Worm (Caenorhabditis elegans): ENCODE data around the gene srx-19.

Gene srx-19

DNA sequence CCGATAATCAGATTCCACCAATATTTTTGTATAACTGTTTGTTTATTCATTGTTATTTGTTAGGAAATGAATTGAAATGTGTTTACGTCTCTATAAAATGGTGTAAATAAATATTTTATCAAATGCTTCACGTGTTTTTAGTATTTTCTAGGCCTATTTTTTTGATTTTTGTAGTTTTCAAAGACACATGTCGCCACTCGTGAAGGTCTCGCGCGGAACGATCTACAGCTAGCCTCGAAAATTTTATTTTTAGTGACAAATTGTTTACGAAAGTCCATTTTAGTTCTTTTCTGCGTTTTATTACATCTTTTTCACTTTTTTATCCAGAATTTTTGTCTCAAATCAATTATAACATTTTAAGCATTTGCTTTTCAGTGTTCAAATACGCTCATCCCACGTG is 30.5 kb downstream of the srx-19 start, which contains the start of gene T22D1.5:
T22D1.5 (plus strand) TSS at position 376 of the 400 bp plus-strand sequence.
- no peak for TF ChIP-seq fkh-6 (tag; optimal IDR thresholded peaks at IDR 0.05)
- no peak for TF ChIP-seq lin-11 (tag; optimal IDR thresholded peaks at IDR 0.05)
- no peak for TF ChIP-seq mec-3 (tag; optimal IDR thresholded peaks at IDR 0.05; ENCODE audit: borderline replicate concordance)
- TF ChIP-seq hlh-6 (tag; optimal IDR thresholded peaks at IDR 0.05): no peak
- no peak for TF ChIP-seq hlh-30 (tag; optimal IDR thresholded peaks at IDR 0.05; ENCODE audit: insufficient read depth)
- no peak for TF ChIP-seq hlh-15 (tag; optimal IDR thresholded peaks at IDR 0.05)
- TF ChIP-seq hlh-13 (GFP tag; optimal IDR thresholded peaks at IDR 0.05): no peak
- TF ChIP-seq pha-2 (tag; optimal IDR thresholded peaks at IDR 0.05): no peak
- TF ChIP-seq hlh-8 (tag; optimal IDR thresholded peaks at IDR 0.05): no peak
- TF ChIP-seq lim-6 (tag; optimal IDR thresholded peaks at IDR 0.05): no peak
- TF ChIP-seq fkh-10 (GFP tag; optimal IDR thresholded peaks at IDR 0.05): no peak
- TF ChIP-seq ceh-19 (GFP tag; optimal IDR thresholded peaks at IDR 0.05): no peak

ce11 chrIV:6904606-6905005 is 31.5 kb downstream of the srx-19 start:
- TF ChIP-seq unc-3 (GFP tag; conservative IDR thresholded peaks at IDR 0.05) (no peak), unc-3 (tag; optimal IDR thresholded peaks at IDR 0.05) (no peak), ama-1 (optimal IDR thresholded peaks at IDR 0.05) (no peak), hlh-8 (tag; optimal IDR thresholded peaks at IDR 0.05) (no peak), fkh-10 (GFP tag; optimal IDR thresholded peaks at IDR 0.05) (no peak), eyg-1 (tag; optimal IDR thresholded peaks at IDR 0.05) (no peak), ceh-14 (tag; optimal IDR thresholded peaks at IDR 0.05) (no peak), mec-3 (tag; optimal IDR thresholded peaks at IDR 0.05; ENCODE audit: borderline replicate concordance) (no peak)

DNA sequence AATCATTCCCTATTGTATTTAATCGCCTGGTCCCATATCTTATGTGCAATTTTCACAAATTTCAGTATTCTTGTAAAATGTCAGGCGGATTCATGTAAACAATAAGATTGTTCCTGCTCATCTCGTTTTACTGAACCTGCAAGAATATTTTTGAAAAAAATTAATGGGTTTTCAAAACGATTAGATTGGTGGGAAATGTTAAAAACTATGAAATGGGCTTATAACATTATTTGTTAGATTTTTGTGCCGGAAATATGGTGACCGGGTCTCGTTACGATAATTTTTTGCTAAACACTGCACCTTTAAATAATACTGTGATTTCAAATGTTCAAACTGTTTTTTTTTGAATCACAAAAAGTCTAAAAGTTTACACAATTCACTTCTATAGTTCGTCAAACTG is 32.4 kb downstream of the srx-19 start:
- no peak for TF ChIP-seq ceh-14 (tag; optimal IDR thresholded peaks at IDR 0.05)
- no peak for TF ChIP-seq hlh-8 (tag; optimal IDR thresholded peaks at IDR 0.05)
- no peak for TF ChIP-seq C08G9.2 (tag; optimal IDR thresholded peaks at IDR 0.05)
- no peak for TF ChIP-seq unc-55 (GFP tag; optimal IDR thresholded peaks at IDR 0.05)
- no peak for TF ChIP-seq ttx-3 (tag; optimal IDR thresholded peaks at IDR 0.05)
- TF ChIP-seq nhr-232 (tag; optimal IDR thresholded peaks at IDR 0.05): no peak

DNA sequence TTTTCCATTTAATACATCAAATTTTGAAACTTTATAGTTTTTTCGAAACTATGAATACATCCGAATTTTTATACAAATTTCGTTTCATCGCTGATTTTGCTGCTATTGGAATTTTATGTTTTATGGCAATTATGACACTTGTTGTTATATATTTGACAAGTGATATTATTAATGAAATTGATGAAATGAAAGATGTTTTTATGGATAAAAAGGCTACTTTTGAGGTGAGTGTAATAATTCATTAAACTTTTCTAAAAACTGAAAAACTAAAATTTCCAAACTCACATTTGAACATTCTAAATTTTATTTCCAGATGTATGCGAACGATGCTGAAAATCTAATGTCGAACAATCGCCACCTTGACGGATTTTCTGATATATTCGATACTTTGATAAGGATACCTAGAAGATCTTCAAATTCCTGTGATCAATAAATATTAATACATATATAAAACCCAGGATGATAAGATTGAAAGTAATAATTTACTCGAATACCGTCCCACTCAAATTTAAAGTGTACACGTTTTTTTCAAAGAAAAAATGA is 33.0 kb downstream of the srx-19 start, which contains the start of the genes T22D1.17 and T22D1.8:
T22D1.17 (plus strand) TSS at position 51 of the 543 bp plus-strand sequence.
T22D1.8 (minus strand) TSS at position 402 of the 543 bp plus-strand sequence.
- TF ChIP-seq ceh-24 (tag; optimal IDR thresholded peaks at IDR 0.05) (no peak), ttx-3 (tag; optimal IDR thresholded peaks at IDR 0.05) (no peak), ztf-16 (tag; optimal IDR thresholded peaks at IDR 0.05) (no peak), npax-4 (tag; optimal IDR thresholded peaks at IDR 0.05) (no peak), pha-2 (tag; optimal IDR thresholded peaks at IDR 0.05) (no peak), unc-86 (tag; optimal IDR thresholded peaks at IDR 0.05) (no peak), lin-11 (tag; optimal IDR thresholded peaks at IDR 0.05) (no peak), C38D4.7 (GFP tag; optimal IDR thresholded peaks at IDR 0.05) (no peak), dmd-4 (tag; optimal IDR thresholded peaks at IDR 0.05; ENCODE audit: borderline replicate concordance) (no peak), odd-2 (tag; optimal IDR thresholded peaks at IDR 0.05) (no peak), ceh-14 (tag; optimal IDR thresholded peaks at IDR 0.05) (no peak), pag-3 (tag; optimal IDR thresholded peaks at IDR 0.05; ENCODE audit: borderline replicate concordance) (no peak), madf-2 (tag; optimal IDR thresholded peaks at IDR 0.05) (no peak), elt-4 (tag; optimal IDR thresholded peaks at IDR 0.05) (no peak), fax-1 (tag; optimal IDR thresholded peaks at IDR 0.05) (no peak), K09A11.1 (tag; optimal IDR thresholded peaks at IDR 0.05; ENCODE audit: insufficient read depth) (no peak)

ce11 chrIV:6907487-6907886 is 34.4 kb downstream of the srx-19 start:
- TF ChIP-seq ttx-3 (tag; optimal IDR thresholded peaks at IDR 0.05) (no peak), ref-2 (tag; optimal IDR thresholded peaks at IDR 0.05) (no peak), mec-3 (tag; optimal IDR thresholded peaks at IDR 0.05; ENCODE audit: borderline replicate concordance) (peak; percentile 24), C08G9.2 (tag; optimal IDR thresholded peaks at IDR 0.05) (peak; percentile 28)
